Fruit fly (Drosophila melanogaster): ENCODE measurements around the gene Nipsnap.

DNA sequence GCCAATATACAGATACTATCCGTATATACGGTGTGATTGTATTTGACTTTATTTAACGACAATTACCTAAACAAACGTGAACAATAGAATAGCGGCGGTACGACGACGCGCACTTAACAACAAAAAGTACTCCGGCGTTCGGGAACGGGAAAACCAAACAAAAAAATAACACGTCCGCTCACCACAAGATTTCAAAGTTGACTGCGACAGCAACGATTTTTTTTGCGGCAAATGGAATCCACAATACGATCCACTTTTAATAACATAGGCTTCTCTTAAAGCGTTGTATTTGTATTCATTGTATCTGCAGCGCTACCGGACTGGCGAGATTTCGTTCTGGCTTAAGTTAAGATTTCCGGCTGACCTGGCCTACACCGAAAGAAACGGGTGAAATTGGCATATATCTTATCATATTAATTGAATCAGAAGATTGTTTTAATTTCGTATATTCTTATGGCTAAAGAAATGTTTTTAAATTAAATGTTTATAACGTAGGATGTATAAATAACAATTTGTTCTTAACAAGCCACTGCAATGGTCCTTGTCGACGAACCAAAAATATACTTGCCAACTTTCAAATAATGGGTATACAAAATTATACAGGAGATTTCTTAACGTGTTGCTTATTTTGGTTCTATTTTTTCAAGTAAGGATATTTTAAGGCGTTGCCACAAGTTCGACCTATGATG lies 31.5 kb upstream of the Nipsnap start, which contains the start of the genes CG42353 and CG42354:
- TF ChIP-seq Dll (optimal IDR thresholded peaks at IDR 0.05), result no peak
- no peak for TF ChIP-seq pan (optimal IDR thresholded peaks at IDR 0.05)
- no peak for TF ChIP-seq EcR (GFP tag; optimal IDR thresholded peaks at IDR 0.05)
- no peak for TF ChIP-seq CG8478 (optimal IDR thresholded peaks at IDR 0.05)
- no peak for TF ChIP-seq psq (optimal IDR thresholded peaks at IDR 0.05)
- no peak for TF ChIP-seq usp (GFP tag; optimal IDR thresholded peaks at IDR 0.05)
